Fruit fly (Drosophila melanogaster) whole organism, embryonic: ENCODE data around the gene CG31538.

Source experiments
- CG2120 ChIP-seq: fragments of 200-800 bp; sonication (Bioruptor generic); optimal IDR thresholded peaks from 3 replicates; lab custom pipeline; 2016; ENCODE audit warnings: missing biosample characterization, missing genetic modification characterization
- Camta ChIP-seq: fragments of 200-800 bp; sonication (Bioruptor generic); optimal IDR thresholded peaks from 2 replicates; lab custom pipeline; 2016; ENCODE audit warnings: missing biosample characterization, missing genetic modification characterization
- HLH54F ChIP-seq: fragments of 200-800 bp; sonication (Bioruptor generic); optimal IDR thresholded peaks from 3 replicates; lab custom pipeline; 2016; ENCODE audit warnings: missing biosample characterization, missing genetic modification characterization
- cg ChIP-seq: fragments of 200-800 bp; sonication (Bioruptor generic); optimal IDR thresholded peaks from 3 replicates; lab custom pipeline; 2019; ENCODE audit warnings: missing biosample characterization, mild to moderate bottlenecking, missing genetic modification characterization, moderate library complexity
- gro ChIP-seq: fragments of 200-800 bp; sonication (Bioruptor generic); optimal IDR thresholded peaks from 2 replicates; lab custom pipeline; 2016; ENCODE audit warnings: missing biosample characterization, missing genetic modification characterization
- pan ChIP-seq, 4 experiments: fragments of >200 bp in 3 of 4; fragments of 200-800 bp in 1 of 4; sonication (Bioruptor generic) in 1 of 4; optimal IDR thresholded peaks in 3 of 4; IDR thresholded peaks in 1 of 4; 2 replicates each; pipeline versions ENCODE4 v1.3.6 to Lab custom; 2017 to 2022; ENCODE audit warnings: missing biosample characterization in 2 of 4, missing genetic modification characterization in 2 of 4, mixed read lengths in 1 of 4

DNA sequence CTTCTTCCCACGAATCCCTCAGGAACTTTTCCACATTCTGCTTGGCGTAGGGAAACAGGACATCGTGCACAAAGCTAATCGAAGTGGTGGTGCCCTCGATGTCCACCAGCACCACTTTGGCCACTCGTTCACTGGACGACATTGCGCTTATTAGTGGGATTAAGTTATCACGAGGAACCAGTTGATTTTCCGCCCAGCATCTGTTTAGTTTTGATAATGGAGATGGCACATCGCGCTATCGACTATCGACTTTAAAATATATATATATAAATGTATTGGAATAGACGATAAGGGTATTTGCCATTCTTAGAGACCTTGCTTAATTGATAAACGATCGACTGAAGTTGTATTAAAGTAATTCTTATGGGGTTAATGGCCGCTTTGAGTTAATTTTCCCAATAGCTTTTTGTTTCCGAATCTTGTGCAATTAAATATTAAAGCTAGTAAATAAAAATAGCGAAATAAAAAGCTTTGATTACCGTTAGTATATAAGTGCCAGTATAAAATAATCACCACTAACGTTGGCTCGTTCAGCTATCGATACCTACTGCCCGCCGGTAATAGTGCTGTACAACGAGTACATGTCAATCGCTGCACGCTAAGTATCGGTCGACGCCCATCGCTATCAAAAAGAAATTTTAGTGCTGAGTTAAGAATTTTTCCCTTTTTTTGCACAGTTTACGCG, 21.0 kb downstream of the CG31538 start, which contains the start of the genes Enoph and Hph:
- TF ChIP-seq Camta (GFP tag; lab: Kevin White, UChicago) (peak; percentile 54), gro (GFP tag; lab: Kevin White, UChicago) (peak; percentile 5), HLH54F (peak; percentile 61), CG2120 (GFP tag; lab: Kevin White, UChicago) (peak; percentile 77), cg (GFP tag; lab: Kevin White, UChicago) (no peak), pan (optimal IDR thresholded peaks at IDR 0.05; lab: Kevin White, UChicago) (no peak), pan (GFP tag; optimal IDR thresholded peaks at IDR 0.05 in 1 of 2, IDR thresholded peaks at IDR 0.05 in 1 of 2) (peak in 1 of 2 experiments; percentile 42)
